Worm (Caenorhabditis elegans): ENCODE measurements around the gene Y39A3A.3.

DNA sequence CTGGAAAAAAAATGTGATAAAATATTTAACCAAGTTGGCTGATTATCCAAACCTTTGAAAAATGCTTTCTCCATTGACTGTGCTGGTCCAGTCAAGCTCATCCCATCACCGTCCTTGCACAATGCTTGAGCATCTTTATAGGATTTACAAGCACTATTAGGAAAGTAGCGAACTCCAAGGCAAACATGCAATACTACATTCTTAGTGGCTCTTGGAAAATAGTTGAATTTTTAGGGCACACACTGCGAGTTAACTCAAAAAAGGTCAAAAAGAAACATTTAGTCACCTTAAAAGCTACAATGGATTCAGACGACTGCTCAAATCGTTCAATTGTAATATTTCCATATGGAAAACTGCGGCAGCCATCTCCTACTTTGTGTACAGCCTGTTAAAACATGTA is 14.1 kb downstream of the Y39A3A.3 start, which contains the start of gene M01E10.3:
- TF ChIP-seq ama-1 (optimal IDR thresholded peaks at IDR 0.05) (no peak), pes-1 (GFP tag; IDR thresholded peaks at IDR 0.05) (no peak), tbx-11 (GFP tag; IDR thresholded peaks at IDR 0.05) (no peak), flt-1 (GFP tag; IDR thresholded peaks at IDR 0.05) (no peak), aly-1 (tag; optimal IDR thresholded peaks at IDR 0.05) (no peak), F13C5.2 (tag; optimal IDR thresholded peaks at IDR 0.05) (no peak), hmg-4 (GFP tag; optimal IDR thresholded peaks at IDR 0.05) (no peak)
